Worm (Caenorhabditis elegans): ENCODE data around the gene lys-1.

- TF ChIP-seq saeg-2 (GFP tag; IDR thresholded peaks at IDR 0.05) (no peak), daf-16 (GFP tag; optimal IDR thresholded peaks at IDR 0.05) (peak in 1 of 2 experiments; percentile 52), daf-16 (tag; optimal IDR thresholded peaks at IDR 0.05) (peak; percentile 82), mxl-3 (GFP tag; optimal IDR thresholded peaks at IDR 0.05) (peak; percentile 20), pqm-1 (tag; optimal IDR thresholded peaks at IDR 0.05) (no peak)
Measured at ce11 chrV:10246443-10246885, 31.2 kb upstream of the lys-1 start.
